Worm (Caenorhabditis elegans): ENCODE data around the gene C49C3.20.

Gene C49C3.20

DNA sequence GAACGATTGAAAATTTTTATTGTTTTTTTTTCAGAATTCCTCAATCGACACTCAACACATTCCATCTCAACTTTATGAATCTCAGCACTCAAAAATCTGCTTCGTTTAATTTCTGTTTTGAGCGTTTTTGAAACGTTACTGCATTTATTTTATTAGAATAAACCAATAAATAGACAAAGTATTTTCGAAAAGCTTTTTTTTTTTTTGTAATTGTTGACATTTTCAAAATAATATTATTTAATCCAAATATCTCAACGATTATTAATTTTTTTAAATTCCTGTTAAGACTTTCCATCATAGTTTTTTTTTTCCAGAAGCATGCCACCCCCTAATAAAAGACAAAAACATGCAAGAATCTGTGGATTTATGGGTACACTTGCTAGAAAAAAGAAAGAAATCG lies 16.0 kb upstream of the C49C3.20 start, which contains the start of gene C49C3.7:
Gene C49C3.7 (plus strand): TSS at position 301 of the 400 bp plus-strand sequence.
- TF ChIP-seq zip-8 (tag; optimal IDR thresholded peaks at IDR 0.05) (no peak), cnd-1 (tag; optimal IDR thresholded peaks at IDR 0.05) (no peak), hlh-1 (tag; optimal IDR thresholded peaks at IDR 0.05) (no peak), blmp-1 (tag; optimal IDR thresholded peaks at IDR 0.05) (no peak), ceh-39 (tag; optimal IDR thresholded peaks at IDR 0.05) (no peak), elt-3 (tag; optimal IDR thresholded peaks at IDR 0.05) (no peak), sptf-1 (tag; optimal IDR thresholded peaks at IDR 0.05) (no peak), elt-1 (tag; optimal IDR thresholded peaks at IDR 0.05; ENCODE audit: borderline replicate concordance, insufficient read depth) (no peak), bed-3 (GFP tag; optimal IDR thresholded peaks at IDR 0.05) (no peak), drap-1 (GFP tag; optimal IDR thresholded peaks at IDR 0.05) (no peak), lsy-2 (tag; optimal IDR thresholded peaks at IDR 0.05) (no peak), nhr-12 (tag; optimal IDR thresholded peaks at IDR 0.05) (no peak), unc-39 (tag; optimal IDR thresholded peaks at IDR 0.05) (no peak), nhr-2 (tag; optimal IDR thresholded peaks at IDR 0.05) (no peak), mls-2 (tag; optimal IDR thresholded peaks at IDR 0.05) (no peak), snpc-4 (tag; optimal IDR thresholded peaks at IDR 0.05) (no peak), nhr-237 (tag; optimal IDR thresholded peaks at IDR 0.05) (no peak)

DNA sequence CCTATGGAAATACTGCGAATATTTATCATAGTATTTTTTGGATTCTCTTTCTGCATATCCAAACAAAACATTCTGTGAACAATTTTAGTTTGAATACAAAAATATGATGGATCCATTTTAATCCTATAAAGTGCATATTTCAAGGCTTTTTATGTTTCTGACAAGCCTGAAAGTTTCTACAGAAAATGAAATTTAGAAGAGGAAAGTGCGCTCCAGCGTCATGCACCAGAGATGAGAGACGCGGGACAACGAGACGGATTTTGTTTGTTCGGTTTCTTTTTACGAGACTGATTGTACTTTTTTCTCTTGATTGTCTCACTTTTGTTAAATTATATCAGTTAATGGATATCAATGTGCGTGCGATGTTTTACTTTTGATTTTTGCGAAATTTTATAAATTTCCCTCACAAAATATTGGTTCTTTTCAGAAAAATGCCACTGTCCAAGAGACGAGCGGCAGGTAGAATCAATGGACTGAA lies 14.8 kb upstream of the C49C3.20 start, which contains the start of gene C49C3.6:
Gene C49C3.6 (plus strand): TSS at position 428 of the 478 bp plus-strand sequence.
- TF ChIP-seq elt-3 (tag; optimal IDR thresholded peaks at IDR 0.05): no peak
- peak; percentile 73 for TF ChIP-seq ces-1 (GFP tag; optimal IDR thresholded peaks at IDR 0.05)
- TF ChIP-seq unc-39 (tag; optimal IDR thresholded peaks at IDR 0.05): no peak

DNA sequence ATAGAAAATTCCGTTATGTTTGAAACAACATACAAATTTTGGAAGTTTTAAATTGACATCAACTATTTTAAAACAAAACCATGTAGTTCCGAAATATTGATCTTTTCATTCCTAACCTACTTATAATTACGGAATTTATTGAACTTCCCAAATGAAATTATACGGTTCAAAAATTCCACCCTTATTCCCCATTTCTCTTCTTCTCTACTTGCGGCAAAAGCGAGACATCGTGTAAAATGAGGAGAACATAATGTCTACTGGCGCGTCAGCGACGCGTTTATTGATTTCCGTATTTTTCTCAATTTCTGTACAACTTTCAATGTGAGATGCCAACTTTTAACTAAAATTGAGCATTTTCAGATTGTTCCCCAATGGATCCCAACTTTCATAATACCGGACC lies 12.5 kb upstream of the C49C3.20 start, which contains the start of gene ceh-88:
Gene ceh-88 (plus strand): TSS at position 355 of the 400 bp plus-strand sequence.
- TF ChIP-seq ces-1 (GFP tag; optimal IDR thresholded peaks at IDR 0.05): peak; percentile 84
- no peak for TF ChIP-seq nhr-237 (tag; optimal IDR thresholded peaks at IDR 0.05)
- TF ChIP-seq unc-62 (GFP tag; optimal IDR thresholded peaks at IDR 0.05): no peak
- no peak for TF ChIP-seq ceh-39 (tag; optimal IDR thresholded peaks at IDR 0.05)

DNA sequence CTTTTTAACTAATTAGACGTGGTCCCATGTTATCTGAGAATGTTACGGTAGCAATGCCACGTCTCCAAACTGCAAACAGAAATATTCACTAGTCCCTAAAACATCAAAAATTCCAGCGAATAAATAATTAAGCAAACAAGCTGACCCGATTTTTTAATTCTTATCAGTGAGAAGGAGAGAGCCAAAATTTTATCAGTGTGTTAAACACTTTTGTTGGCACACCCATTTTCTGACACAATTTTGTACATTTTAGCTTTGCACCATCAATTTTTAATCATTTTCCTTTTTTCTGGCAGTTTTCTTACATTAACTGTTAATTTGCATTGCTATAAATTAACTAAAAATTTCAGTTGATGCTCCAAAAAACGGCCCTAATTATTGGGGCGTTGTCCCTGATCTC lies 4.1 kb upstream of the C49C3.20 start, which contains the start of gene C49C3.4:
Gene C49C3.4 (plus strand): TSS at position 351 of the 400 bp plus-strand sequence.
- TF ChIP-seq lin-32 (GFP tag; optimal IDR thresholded peaks at IDR 0.05) (no peak), mep-1 (tag; optimal IDR thresholded peaks at IDR 0.05) (no peak), ceh-83 (GFP tag; optimal IDR thresholded peaks at IDR 0.05) (no peak), ceh-43 (GFP tag; optimal IDR thresholded peaks at IDR 0.05) (no peak), drap-1 (GFP tag; optimal IDR thresholded peaks at IDR 0.05) (no peak), nhr-76 (tag; optimal IDR thresholded peaks at IDR 0.05) (no peak), ceh-39 (tag; optimal IDR thresholded peaks at IDR 0.05) (no peak), nhr-237 (tag; optimal IDR thresholded peaks at IDR 0.05) (no peak), nhr-12 (tag; optimal IDR thresholded peaks at IDR 0.05) (no peak), ces-1 (GFP tag; optimal IDR thresholded peaks at IDR 0.05) (no peak), mab-5 (tag; optimal IDR thresholded peaks at IDR 0.05) (no peak)

DNA sequence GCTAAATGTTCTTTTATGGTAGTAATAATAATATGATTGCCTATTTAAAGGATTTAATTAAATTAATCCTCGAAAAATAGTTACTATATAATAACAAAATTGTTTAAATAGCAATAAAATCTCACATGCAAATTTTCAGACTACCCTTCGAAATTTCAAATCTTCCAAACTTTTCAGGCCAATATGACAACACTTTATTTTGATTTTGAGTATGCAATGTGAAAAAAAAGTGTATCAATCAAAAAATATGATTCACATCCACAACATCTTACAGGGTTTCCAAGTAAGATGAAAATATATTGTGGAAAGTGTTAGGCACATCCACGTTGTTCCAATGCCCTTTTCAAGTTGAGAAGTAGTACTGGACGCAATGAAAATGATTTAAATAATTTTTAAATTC lies 4.5 kb downstream of the C49C3.20 start, which contains the start of gene snf-9:
Gene snf-9 (plus strand): TSS at position 301 of the 400 bp plus-strand sequence.
- TF ChIP-seq bed-3 (GFP tag; optimal IDR thresholded peaks at IDR 0.05): no peak
- TF ChIP-seq flh-1 (GFP tag; optimal IDR thresholded peaks at IDR 0.05): no peak
- no peak for TF ChIP-seq nhr-76 (tag; optimal IDR thresholded peaks at IDR 0.05)
- no peak for TF ChIP-seq nhr-237 (tag; optimal IDR thresholded peaks at IDR 0.05)
- TF ChIP-seq M03D4.4 (tag; optimal IDR thresholded peaks at IDR 0.05): no peak
- TF ChIP-seq snpc-4 (tag; optimal IDR thresholded peaks at IDR 0.05): no peak
- TF ChIP-seq nhr-12 (tag; optimal IDR thresholded peaks at IDR 0.05): no peak
- no peak for TF ChIP-seq drap-1 (GFP tag; optimal IDR thresholded peaks at IDR 0.05)
- no peak for TF ChIP-seq unc-62 (GFP tag; optimal IDR thresholded peaks at IDR 0.05)
- no peak for TF ChIP-seq unc-120 (tag; optimal IDR thresholded peaks at IDR 0.05; ENCODE audit: poor library complexity, severe bottlenecking)
- no peak for TF ChIP-seq ham-2 (GFP tag; optimal IDR thresholded peaks at IDR 0.05)
- TF ChIP-seq ceh-83 (GFP tag; optimal IDR thresholded peaks at IDR 0.05): no peak
- TF ChIP-seq mls-2 (tag; optimal IDR thresholded peaks at IDR 0.05): no peak

DNA sequence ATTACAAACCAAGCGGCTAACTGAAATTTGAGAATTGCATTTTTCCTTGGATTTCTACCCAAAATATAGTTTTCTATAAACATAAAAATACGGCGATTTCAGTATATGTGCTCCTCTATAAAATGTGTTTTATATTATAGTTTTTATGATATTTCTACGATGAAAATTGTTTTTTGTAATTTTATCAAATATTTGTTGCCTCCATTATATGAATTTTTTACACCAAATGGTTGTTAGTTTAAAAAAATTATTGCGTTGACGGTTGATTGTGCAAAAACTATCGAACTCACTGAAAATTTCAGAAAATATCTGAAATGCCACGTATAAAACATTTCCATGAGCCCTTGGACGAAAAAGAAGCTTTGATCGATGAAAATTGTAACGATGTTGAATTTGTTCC lies 8.1 kb downstream of the C49C3.20 start, which contains the start of gene T28F3.9:
Gene T28F3.9 (plus strand): TSS at position 301 of the 400 bp plus-strand sequence.
- TF ChIP-seq cnd-1 (tag; optimal IDR thresholded peaks at IDR 0.05) (no peak), M03D4.4 (tag; optimal IDR thresholded peaks at IDR 0.05) (no peak), ceh-43 (GFP tag; optimal IDR thresholded peaks at IDR 0.05) (no peak), zip-8 (tag; optimal IDR thresholded peaks at IDR 0.05) (no peak), bed-3 (GFP tag; optimal IDR thresholded peaks at IDR 0.05) (no peak), ham-2 (GFP tag; optimal IDR thresholded peaks at IDR 0.05) (no peak), snpc-4 (tag; optimal IDR thresholded peaks at IDR 0.05) (no peak), nhr-76 (tag; optimal IDR thresholded peaks at IDR 0.05) (no peak), nhr-237 (tag; optimal IDR thresholded peaks at IDR 0.05) (no peak), nhr-28 (tag; optimal IDR thresholded peaks at IDR 0.05) (no peak), drap-1 (GFP tag; optimal IDR thresholded peaks at IDR 0.05) (no peak), lsy-2 (tag; optimal IDR thresholded peaks at IDR 0.05) (no peak), hlh-1 (tag; optimal IDR thresholded peaks at IDR 0.05) (no peak), elt-3 (tag; optimal IDR thresholded peaks at IDR 0.05) (no peak), ces-1 (GFP tag; optimal IDR thresholded peaks at IDR 0.05) (no peak), mls-2 (tag; optimal IDR thresholded peaks at IDR 0.05) (no peak), tbx-8 (GFP tag; optimal IDR thresholded peaks at IDR 0.05) (no peak), sem-2 (GFP tag; optimal IDR thresholded peaks at IDR 0.05) (no peak), ztf-11 (tag; optimal IDR thresholded peaks at IDR 0.05) (no peak), nhr-12 (tag; optimal IDR thresholded peaks at IDR 0.05) (no peak)

Data from whole organism, mixed stage, embryonic.